Worm (Caenorhabditis elegans) whole organism, mixed stage, embryonic: ENCODE results near the gene F21C10.19.
A peak's percentile ranks its signal among the peaks of the same experiment; 100 is the strongest.

Experiments used
- M03D4.4 ChIP-seq: sonication (generic microtip); optimal IDR thresholded peaks from 2 replicates; lab custom pipeline; 2017; ENCODE audit warnings: mild to moderate bottlenecking, missing genetic modification characterization, missing compliant biosample characterization
- bed-3 ChIP-seq: fragments of 200-800 bp; sonication (Bioruptor generic); optimal IDR thresholded peaks from 3 replicates; lab custom pipeline; 2018; ENCODE audit warnings: mild to moderate bottlenecking, missing genetic modification characterization, moderate library complexity, missing compliant biosample characterization
- blmp-1 ChIP-seq: fragments of 150-350 bp; optimal IDR thresholded peaks from 2 replicates; lab custom pipeline; 2014; ENCODE audit warnings: missing biosample characterization, missing genetic modification characterization
- ceh-39 ChIP-seq: fragments of 150-350 bp; optimal IDR thresholded peaks from 2 replicates; lab custom pipeline; 2014; ENCODE audit warnings: missing biosample characterization, missing genetic modification characterization
- ceh-43 ChIP-seq: fragments of 200-800 bp; sonication (Bioruptor generic); optimal IDR thresholded peaks from 2 replicates; lab custom pipeline; 2018; ENCODE audit warnings: mild to moderate bottlenecking, missing genetic modification characterization, moderate library complexity, missing compliant biosample characterization
- ceh-83 ChIP-seq: fragments of 200-800 bp; sonication (Bioruptor generic); optimal IDR thresholded peaks from 2 replicates; lab custom pipeline; 2018; ENCODE audit warnings: mild to moderate bottlenecking, missing genetic modification characterization, missing compliant biosample characterization
- ces-1 ChIP-seq: fragments of 150-350 bp; optimal IDR thresholded peaks from 2 replicates; lab custom pipeline; 2014; ENCODE audit warnings: missing biosample characterization, missing genetic modification reagents, missing genetic modification characterization
- cnd-1 ChIP-seq: fragments of 200-800 bp; sonication (Bioruptor generic); optimal IDR thresholded peaks from 2 replicates; lab custom pipeline; 2018; ENCODE audit warnings: mild to moderate bottlenecking, missing genetic modification characterization, missing compliant biosample characterization
- elt-1 ChIP-seq: sonication (generic microtip); optimal IDR thresholded peaks from 2 replicates; lab custom pipeline; 2017; ENCODE audit warnings: missing genetic modification characterization, mild to moderate bottlenecking, missing compliant biosample characterization, antibody characterized with exemption, moderate library complexity, borderline replicate concordance; ENCODE audit not compliant: insufficient read depth
- elt-3 ChIP-seq: fragments of 150-350 bp; optimal IDR thresholded peaks from 2 replicates; lab custom pipeline; 2014; ENCODE audit warnings: missing biosample characterization, missing genetic modification characterization
- flh-1 ChIP-seq: fragments of 200-800 bp; sonication (Bioruptor generic); optimal IDR thresholded peaks from 2 replicates; lab custom pipeline; 2018; ENCODE audit warnings: mild to moderate bottlenecking, missing genetic modification characterization, moderate library complexity, missing compliant biosample characterization
- ham-2 ChIP-seq: fragments of 200-800 bp; sonication (Bioruptor generic); optimal IDR thresholded peaks from 2 replicates; lab custom pipeline; 2018; ENCODE audit warnings: mild to moderate bottlenecking, missing genetic modification characterization, missing compliant biosample characterization
- hlh-1 ChIP-seq: fragments of 150-350 bp; optimal IDR thresholded peaks from 2 replicates; lab custom pipeline; 2014; ENCODE audit warnings: missing biosample characterization, missing genetic modification reagents, missing genetic modification characterization
- lin-13 ChIP-seq: fragments of 150-350 bp; optimal IDR thresholded peaks from 2 replicates; lab custom pipeline; 2014; ENCODE audit warnings: missing biosample characterization, missing genetic modification characterization
- lin-32 ChIP-seq: fragments of 200-800 bp; sonication (Bioruptor generic); optimal IDR thresholded peaks from 2 replicates; lab custom pipeline; 2018; ENCODE audit warnings: mild to moderate bottlenecking, missing genetic modification characterization, missing compliant biosample characterization
- lsy-2 ChIP-seq: fragments of 150-350 bp; optimal IDR thresholded peaks from 2 replicates; lab custom pipeline; 2014; ENCODE audit warnings: missing biosample characterization, missing genetic modification characterization
- mab-5 ChIP-seq: fragments of 150-350 bp; optimal IDR thresholded peaks from 2 replicates; lab custom pipeline; 2014; ENCODE audit warnings: missing biosample characterization, missing genetic modification characterization
- mep-1 ChIP-seq: fragments of 150-350 bp; optimal IDR thresholded peaks from 2 replicates; lab custom pipeline; 2017; ENCODE audit warnings: missing biosample characterization, missing genetic modification reagents, missing genetic modification characterization, inconsistent platforms
- mls-2 ChIP-seq: sonication (generic microtip); optimal IDR thresholded peaks from 2 replicates; lab custom pipeline; 2016; ENCODE audit warnings: mild to moderate bottlenecking, missing genetic modification characterization, moderate library complexity, missing compliant biosample characterization
- nhr-12 ChIP-seq: fragments of 150-350 bp; optimal IDR thresholded peaks from 2 replicates; lab custom pipeline; 2014; ENCODE audit warnings: missing biosample characterization, missing genetic modification characterization
- nhr-2 ChIP-seq: fragments of 150-350 bp; optimal IDR thresholded peaks from 2 replicates; lab custom pipeline; 2014; ENCODE audit warnings: missing biosample characterization, missing genetic modification characterization
- nhr-237 ChIP-seq: fragments of 150-350 bp; optimal IDR thresholded peaks from 2 replicates; lab custom pipeline; 2014; ENCODE audit warnings: missing biosample characterization, missing genetic modification characterization
- nhr-28 ChIP-seq: fragments of 150-350 bp; optimal IDR thresholded peaks from 2 replicates; lab custom pipeline; 2014; ENCODE audit warnings: missing biosample characterization, missing genetic modification characterization
- nhr-76 ChIP-seq: sonication (generic microtip); optimal IDR thresholded peaks from 2 replicates; lab custom pipeline; 2017; ENCODE audit warnings: missing biosample characterization, missing genetic modification characterization
- pha-4 ChIP-seq: fragments of 150-350 bp; optimal IDR thresholded peaks from 2 replicates; lab custom pipeline; 2018; ENCODE audit warnings: missing biosample characterization, missing genetic modification reagents, missing genetic modification characterization
- sem-2 ChIP-seq: fragments of 200-800 bp; sonication (Bioruptor generic); optimal IDR thresholded peaks from 2 replicates; lab custom pipeline; 2018; ENCODE audit warnings: mild to moderate bottlenecking, missing genetic modification characterization, missing compliant biosample characterization
- sptf-1 ChIP-seq: sonication (generic microtip); optimal IDR thresholded peaks from 2 replicates; lab custom pipeline; 2017; ENCODE audit warnings: mild to moderate bottlenecking, missing genetic modification characterization, moderate library complexity, missing compliant biosample characterization
- tbx-8 ChIP-seq: fragments of 200-800 bp; sonication (Bioruptor generic); optimal IDR thresholded peaks from 2 replicates; lab custom pipeline; 2018; ENCODE audit warnings: mild to moderate bottlenecking, missing genetic modification characterization, moderate library complexity, missing compliant biosample characterization
- unc-120 ChIP-seq: sonication (generic microtip); optimal IDR thresholded peaks from 2 replicates; lab custom pipeline; 2017; ENCODE audit warnings: missing genetic modification characterization, missing compliant biosample characterization; ENCODE audit not compliant: poor library complexity, severe bottlenecking
- unc-39 ChIP-seq: fragments of 150-350 bp; optimal IDR thresholded peaks from 2 replicates; lab custom pipeline; 2014; ENCODE audit warnings: missing biosample characterization, missing genetic modification characterization
- unc-62 ChIP-seq: fragments of 150-350 bp; optimal IDR thresholded peaks from 2 replicates; lab custom pipeline; 2014; ENCODE audit warnings: missing biosample characterization, missing genetic modification reagents, missing genetic modification characterization
- zip-8 ChIP-seq: fragments of 150-350 bp; optimal IDR thresholded peaks from 2 replicates; lab custom pipeline; 2014; ENCODE audit warnings: missing biosample characterization, missing genetic modification characterization

F21C10.19 gene

ce11 chrV:9163897-9164296 lies 33.0 kb downstream of the F21C10.19 start:
- TF ChIP-seq nhr-2 = no peak
- no peak for TF ChIP-seq cnd-1 (tag; lab: Kevin White, UChicago)
- TF ChIP-seq pha-4 (tag; lab: Kevin White, UChicago) = no peak
- no peak for TF ChIP-seq blmp-1 (tag; lab: Kevin White, UChicago)
- TF ChIP-seq mls-2 (tag; lab: Kevin White, UChicago) = no peak
- no peak for TF ChIP-seq mep-1
- TF ChIP-seq tbx-8 (GFP tag; lab: Kevin White, UChicago) = no peak
- TF ChIP-seq sem-2 (GFP tag; lab: Kevin White, UChicago) = no peak
- TF ChIP-seq unc-62 = no peak
- no peak for TF ChIP-seq ceh-83 (GFP tag; lab: Kevin White, UChicago)
- no peak for TF ChIP-seq lin-32 (GFP tag; lab: Kevin White, UChicago)
- no peak for TF ChIP-seq unc-120
- no peak for TF ChIP-seq zip-8
- no peak for TF ChIP-seq sptf-1 (tag; lab: Kevin White, UChicago)
- no peak for TF ChIP-seq elt-1

- TF ChIP-seq nhr-76 (tag; lab: Kevin White, UChicago) (no peak), ham-2 (GFP tag; lab: Kevin White, UChicago) (peak; percentile 66)
- TF ChIP-seq, all 35 proteins: peak for 1
Observed at ce11 chrV:9165073-9165699, 34.3 kb downstream of the F21C10.19 start, which contains the start of gene col-10. TSS of gene col-10 (minus strand) at chrV:9165307.

ce11 chrV:9166306-9166705 lies 35.4 kb downstream of the F21C10.19 start:
- TF ChIP-seq sem-2 (GFP tag; lab: Kevin White, UChicago) = no peak

ce11 chrV:9168089-9168488 lies 37.2 kb downstream of the F21C10.19 start, which contains the start of gene B0222.11:
TSS of gene B0222.11 (minus strand) at chrV:9168189.
- TF ChIP-seq elt-1 = no peak
- no peak for TF ChIP-seq zip-8
- no peak for TF ChIP-seq pha-4 (tag; lab: Kevin White, UChicago)
- TF ChIP-seq, all 35 proteins: peak for 0

ce11 chrV:9172989-9173388 lies 42.1 kb downstream of the F21C10.19 start, which contains the start of gene gad-3:
TSS of gene gad-3 (minus strand) at chrV:9173005.
- TF ChIP-seq unc-62 = no peak
- no peak for TF ChIP-seq nhr-237
- no peak for TF ChIP-seq cnd-1 (tag; lab: Kevin White, UChicago)
- no peak for TF ChIP-seq sem-2 (GFP tag; lab: Kevin White, UChicago)
- TF ChIP-seq ceh-83 (GFP tag; lab: Kevin White, UChicago) = no peak

DNA sequence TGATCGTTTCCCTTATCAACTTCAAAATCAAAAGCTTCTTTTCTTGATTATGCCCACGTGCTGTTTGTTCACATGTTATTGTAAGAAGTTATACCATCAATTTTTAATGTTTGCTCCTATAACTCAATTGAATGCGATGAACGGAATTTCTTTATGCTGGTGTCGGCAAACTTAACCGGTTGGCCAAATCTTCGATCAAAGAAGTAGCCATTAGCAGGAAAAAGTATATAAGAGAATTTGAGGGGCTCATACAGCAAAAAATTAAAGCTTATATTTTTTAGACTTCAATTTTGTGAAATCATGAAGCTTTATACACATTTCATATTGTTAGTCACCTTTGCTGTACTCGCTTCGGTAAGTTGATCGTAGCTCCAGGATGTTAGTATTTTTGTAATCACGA lies 42.9 kb downstream of the F21C10.19 start, which contains the start of gene pqn-16:
Gene pqn-16 (plus strand): TSS at position 301 of the 400 bp plus-strand sequence.
- TF ChIP-seq M03D4.4 (tag; lab: Kevin White, UChicago) = no peak
- TF ChIP-seq ceh-43 (GFP tag; lab: Kevin White, UChicago) = no peak
- TF ChIP-seq pha-4 (tag; lab: Kevin White, UChicago) = no peak
- TF ChIP-seq sptf-1 (tag; lab: Kevin White, UChicago) = no peak
- TF ChIP-seq ham-2 (GFP tag; lab: Kevin White, UChicago) = no peak
- TF ChIP-seq elt-3 (tag; lab: Kevin White, UChicago) = no peak
- TF ChIP-seq nhr-76 (tag; lab: Kevin White, UChicago) = no peak

ce11 chrV:9175218-9175837 lies 44.5 kb downstream of the F21C10.19 start, which contains the start of gene spas-1:
TSS of gene spas-1 (plus strand) at chrV:9175789.
- TF ChIP-seq unc-120 (no peak), ceh-43 (GFP tag; lab: Kevin White, UChicago) (peak; percentile 56), ces-1 (GFP tag; lab: Kevin White, UChicago) (no peak), pha-4 (tag; lab: Kevin White, UChicago) (peak; percentile 84), mls-2 (tag; lab: Kevin White, UChicago) (peak; percentile 32), flh-1 (no peak), hlh-1 (tag; lab: Kevin White, UChicago) (no peak), sem-2 (GFP tag; lab: Kevin White, UChicago) (no peak), nhr-76 (tag; lab: Kevin White, UChicago) (no peak), nhr-2 (peak; percentile 15), ceh-39 (tag; lab: Kevin White, UChicago) (no peak), nhr-237 (peak; percentile 86), tbx-8 (GFP tag; lab: Kevin White, UChicago) (no peak), unc-62 (peak; percentile 38), elt-1 (no peak), mep-1 (peak; percentile 93), mab-5 (no peak), ham-2 (GFP tag; lab: Kevin White, UChicago) (no peak), bed-3 (no peak), nhr-28 (no peak), lin-32 (GFP tag; lab: Kevin White, UChicago) (peak; percentile 42), lin-13 (tag; lab: Kevin White, UChicago) (peak; percentile 78), ceh-83 (GFP tag; lab: Kevin White, UChicago) (no peak), cnd-1 (tag; lab: Kevin White, UChicago) (no peak), sptf-1 (tag; lab: Kevin White, UChicago) (no peak), unc-39 (tag; lab: Kevin White, UChicago) (no peak), elt-3 (tag; lab: Kevin White, UChicago) (no peak), zip-8 (peak; percentile 62), lsy-2 (tag; lab: Kevin White, UChicago) (no peak), nhr-12 (tag; lab: Kevin White, UChicago) (no peak)
